Fruit fly (Drosophila melanogaster): Measurements from ENCODE around the gene Tsf1.

Tsf1 gene

dm6 chrX:18370775-18371735 lies 15.8 kb upstream of the Tsf1 start (continued):
- no peak for TF ChIP-seq Ets21C (GFP tag; optimal IDR thresholded peaks at IDR 0.05)
- TF ChIP-seq Ets96B (tag; optimal IDR thresholded peaks at IDR 0.05): peak; percentile 64
- TF ChIP-seq dsx (GFP tag; optimal IDR thresholded peaks at IDR 0.05; ENCODE audit: poor library complexity, severe bottlenecking): peak; percentile 77
- TF ChIP-seq CG4318 (GFP tag; optimal IDR thresholded peaks at IDR 0.05): no peak
- TF ChIP-seq fkh (GFP tag; optimal IDR thresholded peaks at IDR 0.05): peak; percentile 86
- TF ChIP-seq svp (GFP tag): no peak
- TF ChIP-seq fd59A (GFP tag; optimal IDR thresholded peaks at IDR 0.05): peak; percentile 51
- TF ChIP-seq CG10669 (GFP tag; optimal IDR thresholded peaks at IDR 0.05): peak; percentile 72
- TF ChIP-seq CG3032 (tag; optimal IDR thresholded peaks at IDR 0.05): peak; percentile 66

- TF ChIP-seq CG6792 (GFP tag; optimal IDR thresholded peaks at IDR 0.05) (no peak), fkh (GFP tag; optimal IDR thresholded peaks at IDR 0.05) (peak; percentile 84)
Measured at dm6 chrX:18374421-18374935, 12.4 kb upstream of the Tsf1 start.

- TF ChIP-seq CG1621 (tag; optimal IDR thresholded peaks at IDR 0.05) (peak; percentile 32), CG9139 (GFP tag; optimal IDR thresholded peaks at IDR 0.05) (no peak), Ets21C (GFP tag; optimal IDR thresholded peaks at IDR 0.05) (no peak), Hr39 (GFP tag; optimal IDR thresholded peaks at IDR 0.05) (no peak), achi (GFP tag; optimal IDR thresholded peaks at IDR 0.05) (no peak), svp (GFP tag) (no peak)
Measured at dm6 chrX:18379791-18380190, 7.1 kb upstream of the Tsf1 start, which contains the start of the genes por and CG6179. Gene por (minus strand): TSS chrX:18379854. Gene CG6179 (plus strand): TSS chrX:18380082.

dm6 chrX:18385056-18385455 lies 1.8 kb upstream of the Tsf1 start, which contains the start of gene betaCOP:
Gene betaCOP (minus strand): TSS chrX:18385242.
- TF ChIP-seq Blimp-1 (GFP tag; optimal IDR thresholded peaks at IDR 0.05): no peak
- TF ChIP-seq Ets96B (tag; optimal IDR thresholded peaks at IDR 0.05): no peak
- no peak for TF ChIP-seq achi (GFP tag; optimal IDR thresholded peaks at IDR 0.05)
- TF ChIP-seq Sox15 (GFP tag; optimal IDR thresholded peaks at IDR 0.05): no peak
- no peak for TF ChIP-seq Met (GFP tag; optimal IDR thresholded peaks at IDR 0.05)
- TF ChIP-seq CG1621 (tag; optimal IDR thresholded peaks at IDR 0.05): no peak
- TF ChIP-seq fkh (GFP tag; optimal IDR thresholded peaks at IDR 0.05): no peak
- no peak for TF ChIP-seq Ets21C (GFP tag; optimal IDR thresholded peaks at IDR 0.05)
- no peak for TF ChIP-seq CG7368 (GFP tag; optimal IDR thresholded peaks at IDR 0.05)
- no peak for TF ChIP-seq Eip75B (GFP tag; optimal IDR thresholded peaks at IDR 0.05)
- no peak for TF ChIP-seq CG6276 (GFP tag; optimal IDR thresholded peaks at IDR 0.05)
- TF ChIP-seq CG11902 (GFP tag; optimal IDR thresholded peaks at IDR 0.05): no peak
- TF ChIP-seq Gug (GFP tag; IDR thresholded peaks at IDR 0.05): no peak
- TF ChIP-seq net (GFP tag; optimal IDR thresholded peaks at IDR 0.05): no peak
- no peak for TF ChIP-seq svp (GFP tag)
- TF ChIP-seq CG8632 (GFP tag; optimal IDR thresholded peaks at IDR 0.05): no peak
- TF ChIP-seq CG10669 (GFP tag; optimal IDR thresholded peaks at IDR 0.05): no peak

- peak; percentile 73 for TF ChIP-seq svp (GFP tag)
- TF ChIP-seq CG15336 (GFP tag; IDR thresholded peaks at IDR 0.05): no peak
- TF ChIP-seq CG1621 (tag; optimal IDR thresholded peaks at IDR 0.05): no peak
Measured at dm6 chrX:18385801-18386200, 1.1 kb upstream of the Tsf1 start.

- TF ChIP-seq dsx (GFP tag; optimal IDR thresholded peaks at IDR 0.05; ENCODE audit: poor library complexity, severe bottlenecking) (no peak), CG7368 (GFP tag; optimal IDR thresholded peaks at IDR 0.05) (no peak), eg (GFP tag; IDR thresholded peaks at IDR 0.05) (0 out of 3 replicates have a peak, but pooled peaks have one; percentile 15), svp (GFP tag) (peak; percentile 94)
Measured at dm6 chrX:18395157-18395556, 8.3 kb downstream of the Tsf1 start.
